Worm (Caenorhabditis elegans) whole organism, midembryonic: ENCODE measurements around the gene F54D5.7.

ENCODE experiments used
- T22C8.4 ChIP-seq: fragments of 200-800 bp; sonication (Bioruptor generic); IDR thresholded peaks from 2 replicates; pipeline ENCODE4 v1.3.6; 2022; ENCODE audit warnings: missing genetic modification characterization, missing compliant biosample characterization
- cog-1 ChIP-seq: sonication (generic microtip); optimal IDR thresholded peaks from 2 replicates; lab custom pipeline; 2016; ENCODE audit warnings: missing genetic modification characterization, missing compliant biosample characterization
- flt-1 ChIP-seq: fragments of 200-800 bp; sonication (Bioruptor generic); IDR thresholded peaks from 2 replicates; pipeline ENCODE4 v1.3.6; 2022; ENCODE audit warnings: missing genetic modification characterization, missing compliant biosample characterization
- klf-2 ChIP-seq: fragments of 200-800 bp; sonication (Bioruptor generic); conservative IDR thresholded peaks from 2 replicates; pipeline ENCODE4 v1.3.6; 2022; ENCODE audit warnings: missing genetic modification reagents, missing genetic modification characterization, missing compliant biosample characterization
- med-1 ChIP-seq: sonication (generic microtip); optimal IDR thresholded peaks from 2 replicates; lab custom pipeline; 2017; ENCODE audit warnings: missing genetic modification characterization, mild to moderate bottlenecking, missing compliant biosample characterization, antibody characterized with exemption, missing genetic modification reagents; ENCODE audit not compliant: insufficient read depth
- ref-1 ChIP-seq: fragments of 200-800 bp; sonication (Bioruptor generic); conservative IDR thresholded peaks from 2 replicates; pipeline ENCODE4 v1.3.6; 2022; ENCODE audit warnings: missing genetic modification reagents, missing genetic modification characterization, missing compliant biosample characterization
- tab-1 ChIP-seq: fragments of 200-800 bp; sonication (Bioruptor generic); IDR thresholded peaks from 2 replicates; pipeline ENCODE4 v1.3.6; 2022; ENCODE audit warnings: missing genetic modification characterization, missing compliant biosample characterization
- ztf-23 ChIP-seq: fragments of 200-800 bp; sonication (Bioruptor generic); IDR thresholded peaks from 2 replicates; pipeline ENCODE4 v1.3.6; 2022; ENCODE audit warnings: missing genetic modification reagents, missing genetic modification characterization, missing compliant biosample characterization
- ztf-29 ChIP-seq: fragments of 200-800 bp; sonication (Bioruptor generic); IDR thresholded peaks from 2 replicates; pipeline ENCODE4 v1.3.6; 2022; ENCODE audit warnings: missing genetic modification reagents, missing genetic modification characterization, missing compliant biosample characterization

The F54D5.7 gene

DNA sequence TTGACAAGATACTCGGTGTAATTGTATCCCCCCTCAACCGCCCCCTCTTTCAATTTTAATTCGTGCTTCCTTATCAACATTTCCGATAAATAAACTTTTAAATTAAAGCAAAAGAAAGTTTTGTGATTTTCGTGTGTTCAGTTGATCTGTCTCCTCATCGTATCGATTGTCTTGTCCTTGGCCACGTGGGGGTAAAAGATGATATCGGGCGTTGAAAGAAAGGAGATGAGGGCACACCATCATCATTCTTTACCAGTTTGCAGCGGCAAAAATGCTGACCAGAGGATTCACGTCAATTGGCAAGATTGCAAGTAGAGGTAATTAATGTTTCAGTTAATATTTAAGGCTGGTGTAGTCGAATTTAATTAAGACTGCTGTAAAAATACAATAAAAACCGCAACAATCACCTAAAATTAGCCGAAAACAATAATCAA lies at the start of gene F54D5.7:
Gene F54D5.7, plus strand, starts transcription at position 264 of the 434 bp plus-strand sequence.
- TF ChIP-seq ref-1 (GFP tag; lab: Robert Waterston, UW) (no peak), cog-1 (tag; lab: Kevin White, UChicago) (no peak), T22C8.4 (GFP tag; lab: Robert Waterston, UW) (no peak), flt-1 (GFP tag; lab: Robert Waterston, UW) (0 out of 2 replicates have a peak, but pooled peaks have one; percentile 13), ztf-23 (GFP tag; lab: Robert Waterston, UW) (no peak)

DNA sequence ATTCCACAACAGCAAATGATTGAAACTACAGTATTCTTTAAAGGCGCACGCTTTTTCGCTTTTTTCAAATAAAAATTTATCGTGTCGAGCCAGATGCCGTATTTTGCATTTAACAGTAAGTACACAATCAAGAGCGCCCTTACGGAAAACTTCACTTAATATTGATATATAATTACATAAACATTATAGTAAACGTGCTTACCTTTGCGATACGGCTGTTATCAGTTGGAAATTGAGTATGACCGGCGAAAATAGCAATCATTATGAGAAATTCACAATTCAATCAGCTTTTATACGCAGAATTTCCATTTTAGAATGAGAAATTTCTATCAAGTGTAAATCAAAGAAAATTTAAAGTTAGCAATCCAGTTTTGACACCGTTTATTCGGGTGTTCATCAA lies 47.1 kb upstream of the F54D5.7 start, which contains the start of gene B0334.20:
Gene B0334.20, minus strand, starts transcription at position 262 of the 400 bp plus-strand sequence.
- TF ChIP-seq med-1 (GFP tag; lab: Kevin White, UChicago): no peak
- no peak for TF ChIP-seq tab-1 (GFP tag; lab: Robert Waterston, UW)
- no peak for TF ChIP-seq T22C8.4 (GFP tag; lab: Robert Waterston, UW)
- no peak for TF ChIP-seq flt-1 (GFP tag; lab: Robert Waterston, UW)
- no peak for TF ChIP-seq klf-2 (GFP tag; lab: Robert Waterston, UW)
- no peak for TF ChIP-seq ztf-23 (GFP tag; lab: Robert Waterston, UW)
- TF ChIP-seq cog-1 (tag; lab: Kevin White, UChicago): no peak
- no peak for TF ChIP-seq ref-1 (GFP tag; lab: Robert Waterston, UW)

DNA sequence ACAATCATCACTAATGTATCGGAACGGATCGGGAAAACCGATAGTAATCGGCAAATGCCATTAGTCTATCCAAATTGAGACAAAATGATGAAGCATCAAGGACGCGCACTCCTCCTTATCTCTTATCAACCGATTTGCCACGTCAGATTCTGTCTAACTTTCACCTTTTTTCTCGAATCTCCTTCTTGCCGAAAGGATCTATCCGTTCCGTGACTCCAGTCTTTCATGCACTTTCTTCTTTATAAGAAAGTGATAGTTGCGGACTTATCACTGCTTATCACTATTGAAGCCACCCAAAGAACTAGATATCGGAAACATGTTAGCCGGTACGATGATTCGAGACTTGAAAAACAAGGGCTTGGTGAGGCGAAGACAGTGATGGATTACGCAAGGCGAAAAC lies 45.4 kb upstream of the F54D5.7 start:
- no peak for TF ChIP-seq ztf-29 (GFP tag; lab: Robert Waterston, UW)

DNA sequence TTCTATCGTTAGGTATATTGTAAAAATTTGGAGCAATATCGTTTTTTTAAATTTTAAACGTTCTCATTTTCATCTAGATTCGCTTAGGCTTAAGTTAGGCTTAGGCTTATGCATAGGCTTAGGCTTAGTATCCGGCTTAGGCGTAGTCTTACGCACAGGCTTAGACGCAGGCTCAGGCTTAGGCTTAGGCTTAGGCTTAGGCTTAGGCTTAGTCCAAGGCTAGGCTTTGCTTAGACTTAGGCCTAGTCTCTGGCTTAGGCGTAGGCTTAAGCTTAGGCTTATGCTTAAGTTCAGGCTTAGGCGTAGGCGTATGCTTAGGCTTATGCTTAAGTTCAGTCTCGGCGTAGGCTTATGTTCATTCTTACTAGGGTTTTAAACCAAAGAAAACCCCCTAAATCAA lies 43.6 kb upstream of the F54D5.7 start:
- TF ChIP-seq ztf-29 (GFP tag; lab: Robert Waterston, UW) (peak; percentile 67; the same call in 1 of the 2 replicates), T22C8.4 (GFP tag; lab: Robert Waterston, UW) (no peak)

DNA sequence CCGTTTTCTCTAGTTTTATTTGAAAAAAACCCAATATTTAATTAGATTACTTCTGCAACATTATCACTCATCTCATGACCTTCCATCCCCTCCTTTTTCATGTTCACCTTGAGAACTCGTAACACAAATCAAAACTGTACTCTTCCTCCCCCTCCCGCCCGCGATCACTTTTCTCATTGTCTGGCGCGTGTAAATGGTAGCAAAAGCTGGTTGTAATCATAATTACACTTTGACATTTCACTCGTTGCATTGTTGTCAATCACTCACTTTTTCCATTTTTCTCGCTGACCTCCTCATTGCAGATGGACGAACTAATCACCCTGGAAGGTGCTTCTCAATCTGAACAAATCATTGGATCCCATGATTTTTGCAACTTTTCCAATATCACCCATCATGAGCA lies 36.9 kb upstream of the F54D5.7 start, which contains the start of gene npr-41:
Gene npr-41, plus strand, starts transcription at position 301 of the 400 bp plus-strand sequence.
- no peak for TF ChIP-seq ztf-23 (GFP tag; lab: Robert Waterston, UW)
- no peak for TF ChIP-seq tab-1 (GFP tag; lab: Robert Waterston, UW)
- TF ChIP-seq flt-1 (GFP tag; lab: Robert Waterston, UW): no peak
- no peak for TF ChIP-seq ztf-29 (GFP tag; lab: Robert Waterston, UW)
- TF ChIP-seq klf-2 (GFP tag; lab: Robert Waterston, UW): no peak
- TF ChIP-seq ref-1 (GFP tag; lab: Robert Waterston, UW): no peak
- TF ChIP-seq med-1 (GFP tag; lab: Kevin White, UChicago): no peak
- TF ChIP-seq T22C8.4 (GFP tag; lab: Robert Waterston, UW): no peak
- no peak for TF ChIP-seq cog-1 (tag; lab: Kevin White, UChicago)

DNA sequence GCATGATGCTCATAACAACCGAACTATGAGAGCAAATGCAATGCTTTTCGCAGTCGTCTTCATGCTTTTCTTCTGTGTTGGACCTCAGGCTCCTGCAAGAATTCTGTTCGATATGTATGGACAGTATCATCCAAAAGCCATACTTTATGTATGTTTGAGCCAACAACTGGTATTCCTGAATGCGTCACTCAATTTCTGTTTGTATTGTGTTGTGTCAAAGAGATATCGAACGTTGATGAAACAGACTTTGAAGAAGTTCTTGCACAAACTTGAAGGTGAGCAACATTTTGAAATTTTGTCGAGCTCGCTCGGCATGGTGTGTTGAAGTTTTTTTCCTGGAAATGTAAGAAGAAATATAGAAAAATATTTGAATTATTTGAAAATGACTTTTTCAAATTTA lies 34.4 kb upstream of the F54D5.7 start:
- TF ChIP-seq med-1 (GFP tag; lab: Kevin White, UChicago) (no peak), klf-2 (GFP tag; lab: Robert Waterston, UW) (no peak), ztf-29 (GFP tag; lab: Robert Waterston, UW) (no peak), cog-1 (tag; lab: Kevin White, UChicago) (no peak), flt-1 (GFP tag; lab: Robert Waterston, UW) (no peak), ref-1 (GFP tag; lab: Robert Waterston, UW) (no peak), ztf-23 (GFP tag; lab: Robert Waterston, UW) (no peak), T22C8.4 (GFP tag; lab: Robert Waterston, UW) (no peak), tab-1 (GFP tag; lab: Robert Waterston, UW) (no peak)

DNA sequence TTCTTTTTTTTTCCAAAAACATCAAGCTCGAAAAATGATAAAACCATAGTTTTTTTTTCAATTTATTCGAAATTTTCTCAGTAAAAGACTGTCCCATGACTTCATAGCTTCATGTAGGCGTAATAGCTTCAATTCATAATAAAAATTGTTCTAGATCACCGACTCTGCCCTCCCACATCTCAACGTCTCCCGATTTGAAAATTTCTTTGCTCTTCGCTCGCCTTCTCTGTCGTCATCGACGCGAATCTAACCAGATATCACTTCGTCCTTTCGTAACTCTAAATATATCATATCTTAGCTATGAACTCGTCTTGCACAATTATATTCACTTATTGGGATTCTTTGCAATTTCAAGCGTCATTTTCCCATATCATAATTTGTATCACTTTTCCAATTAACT lies 32.5 kb upstream of the F54D5.7 start, which contains the start of gene srh-44:
Gene srh-44, plus strand, starts transcription at position 301 of the 400 bp plus-strand sequence.
- TF ChIP-seq cog-1 (tag; lab: Kevin White, UChicago) (no peak), ztf-23 (GFP tag; lab: Robert Waterston, UW) (no peak), ztf-29 (GFP tag; lab: Robert Waterston, UW) (no peak), flt-1 (GFP tag; lab: Robert Waterston, UW) (no peak), klf-2 (GFP tag; lab: Robert Waterston, UW) (no peak), ref-1 (GFP tag; lab: Robert Waterston, UW) (no peak), med-1 (GFP tag; lab: Kevin White, UChicago) (no peak), T22C8.4 (GFP tag; lab: Robert Waterston, UW) (no peak), tab-1 (GFP tag; lab: Robert Waterston, UW) (no peak)

DNA sequence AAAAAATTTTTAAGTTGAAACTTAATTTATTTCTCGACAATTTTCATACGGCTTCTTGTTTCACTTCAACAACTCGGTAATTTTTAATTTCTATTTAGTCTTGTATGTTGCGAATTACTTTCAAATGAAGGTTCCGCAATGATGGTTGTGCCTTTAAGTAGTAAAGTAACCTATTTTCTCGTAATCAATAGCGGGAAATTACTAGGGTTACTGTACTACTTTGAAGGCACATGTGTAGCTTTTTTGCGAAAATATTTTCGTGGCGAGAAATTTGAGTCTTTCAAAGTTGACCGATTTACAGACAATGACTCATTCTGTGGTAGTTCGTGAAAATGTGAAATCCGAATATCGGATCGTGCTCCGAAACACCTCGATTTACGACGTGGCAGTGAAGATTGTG lies 29.1 kb upstream of the F54D5.7 start, which contains the start of gene B0334.10:
Gene B0334.10, plus strand, starts transcription at position 301 of the 400 bp plus-strand sequence.
- TF ChIP-seq ztf-23 (GFP tag; lab: Robert Waterston, UW) (no peak), flt-1 (GFP tag; lab: Robert Waterston, UW) (no peak), cog-1 (tag; lab: Kevin White, UChicago) (no peak), ref-1 (GFP tag; lab: Robert Waterston, UW) (no peak), tab-1 (GFP tag; lab: Robert Waterston, UW) (no peak), ztf-29 (GFP tag; lab: Robert Waterston, UW) (no peak), T22C8.4 (GFP tag; lab: Robert Waterston, UW) (no peak), klf-2 (GFP tag; lab: Robert Waterston, UW) (no peak), med-1 (GFP tag; lab: Kevin White, UChicago) (no peak)

DNA sequence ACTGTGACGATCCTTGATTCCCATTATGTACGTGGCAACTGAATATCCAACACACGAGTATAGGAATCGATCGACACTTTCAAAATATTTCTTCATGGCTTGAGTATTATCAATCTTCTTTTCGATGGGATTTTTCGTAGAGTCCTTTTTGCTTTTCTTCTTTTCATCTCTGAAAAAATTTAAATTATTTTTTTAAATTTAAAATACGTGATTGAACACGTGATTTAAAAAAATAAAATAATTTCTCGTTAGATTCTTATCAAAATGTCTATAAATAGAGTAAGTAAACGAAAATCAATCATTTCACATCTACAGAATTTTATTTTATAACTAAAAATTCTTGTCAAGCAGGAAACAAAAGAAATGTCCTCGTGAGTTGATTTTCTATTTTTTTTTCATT lies 26.0 kb upstream of the F54D5.7 start, which contains the start of gene Y62F5A.10:
Gene Y62F5A.10, plus strand, starts transcription at position 301 of the 400 bp plus-strand sequence.
- no peak for TF ChIP-seq ztf-29 (GFP tag; lab: Robert Waterston, UW)
- no peak for TF ChIP-seq ref-1 (GFP tag; lab: Robert Waterston, UW)
- TF ChIP-seq med-1 (GFP tag; lab: Kevin White, UChicago): no peak
- TF ChIP-seq klf-2 (GFP tag; lab: Robert Waterston, UW): no peak
- no peak for TF ChIP-seq T22C8.4 (GFP tag; lab: Robert Waterston, UW)
- TF ChIP-seq ztf-23 (GFP tag; lab: Robert Waterston, UW): no peak
- TF ChIP-seq cog-1 (tag; lab: Kevin White, UChicago): no peak
- TF ChIP-seq flt-1 (GFP tag; lab: Robert Waterston, UW): no peak
- no peak for TF ChIP-seq tab-1 (GFP tag; lab: Robert Waterston, UW)
